Worm (Caenorhabditis elegans) whole organism, L1 larva: ENCODE data around the gene B0336.13.

ENCODE experiments used
- blmp-1 ChIP-seq: fragments of 150-350 bp; optimal IDR thresholded peaks from 2 replicates; lab custom pipeline; 2014; ENCODE audit warnings: missing biosample characterization, missing genetic modification characterization
- ceh-82 ChIP-seq, 3 experiments: fragments of 150-350 bp in 1 of 3; sonication (generic microtip) in 2 of 3; optimal IDR thresholded peaks; 2 replicates each; lab custom pipeline; 2014 to 2017; ENCODE audit warnings: missing biosample characterization in 3 of 3, missing genetic modification characterization in 3 of 3
- ces-1 ChIP-seq: fragments of 150-350 bp; optimal IDR thresholded peaks from 2 replicates; lab custom pipeline; 2014; ENCODE audit warnings: missing biosample characterization, missing genetic modification reagents, missing genetic modification characterization
- efl-1 ChIP-seq, 4 experiments: fragments of 150-350 bp; optimal IDR thresholded peaks in 3 of 4; peaks in 1 of 4; 1 replicate in 1 of 4; 2 replicates in 3 of 4; lab custom pipeline; 2014; ENCODE audit warnings: missing biosample characterization in 2 of 4, missing genetic modification characterization in 2 of 4, missing genetic modification reagents in 2 of 4
- fos-1 ChIP-seq: fragments of 150-350 bp; optimal IDR thresholded peaks from 2 replicates; lab custom pipeline; 2014; ENCODE audit warnings: missing biosample characterization, missing genetic modification characterization
- lin-15B ChIP-seq: fragments of 150-350 bp; sonication (generic microtip); optimal IDR thresholded peaks from 3 replicates; lab custom pipeline; 2014; ENCODE audit warnings: missing biosample characterization, missing genetic modification characterization
- mab-9 ChIP-seq: fragments of 200-800 bp; sonication (Bioruptor generic); IDR thresholded peaks from 2 replicates; pipeline ENCODE4 v1.3.6; 2022; ENCODE audit warnings: missing genetic modification reagents, missing genetic modification characterization, missing compliant biosample characterization
- nhr-11 ChIP-seq: fragments of 150-350 bp; optimal IDR thresholded peaks from 2 replicates; lab custom pipeline; 2014; ENCODE audit warnings: missing biosample characterization, missing genetic modification characterization
- nhr-237 ChIP-seq: fragments of 150-350 bp; optimal IDR thresholded peaks from 2 replicates; lab custom pipeline; 2014; ENCODE audit warnings: missing biosample characterization, missing genetic modification characterization
- snpc-4 ChIP-seq: fragments of 150-350 bp; optimal IDR thresholded peaks from 2 replicates; lab custom pipeline; 2014; ENCODE audit warnings: missing biosample characterization, missing genetic modification characterization
- sox-4 ChIP-seq: sonication (generic microtip); optimal IDR thresholded peaks from 2 replicates; lab custom pipeline; 2016; ENCODE audit warnings: missing genetic modification characterization, missing compliant biosample characterization
- zag-1 ChIP-seq: fragments of 150-350 bp; optimal IDR thresholded peaks from 2 replicates; lab custom pipeline; 2014; ENCODE audit warnings: missing biosample characterization, missing genetic modification characterization

DNA sequence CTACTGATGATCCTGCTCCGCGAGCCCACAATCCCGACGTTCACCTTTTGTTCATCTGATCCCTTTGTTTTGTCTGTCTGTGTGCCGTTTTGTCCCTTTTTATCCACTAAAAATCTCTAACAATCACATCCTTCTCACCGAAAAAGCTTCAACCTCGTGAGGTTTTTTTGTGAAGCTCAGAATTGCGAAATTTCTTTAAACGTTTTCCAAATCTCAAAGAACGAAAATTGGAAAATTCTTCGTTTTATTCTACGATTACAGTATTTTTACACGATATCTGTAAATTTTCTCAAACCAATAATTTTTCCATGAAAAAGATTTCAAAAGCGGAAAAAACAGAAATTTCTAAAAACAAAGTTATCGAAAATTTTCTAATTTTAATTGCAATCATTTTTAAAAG, 19.6 kb upstream of the B0336.13 start:
- TF ChIP-seq sox-4 (tag; lab: Kevin White, UChicago): no peak
- no peak for TF ChIP-seq ceh-82 (tag; optimal IDR thresholded peaks at IDR 0.05; lab: Kevin White, UChicago)
- TF ChIP-seq lin-15B (tag; lab: Kevin White, UChicago): no peak
- TF ChIP-seq mab-9 (GFP tag; lab: Robert Waterston, UW): no peak
- TF ChIP-seq efl-1 (optimal IDR thresholded peaks at IDR 0.05; lab: Kevin White, UChicago): no peak
- no peak for TF ChIP-seq efl-1 (GFP tag; optimal IDR thresholded peaks at IDR 0.05 in 1 of 2; lab: Kevin White, UChicago)
- no peak for TF ChIP-seq nhr-11 (tag; lab: Kevin White, UChicago)
- TF ChIP-seq snpc-4 (tag; lab: Kevin White, UChicago): no peak
- no peak for TF ChIP-seq fos-1 (tag; lab: Kevin White, UChicago)
- TF ChIP-seq nhr-237 (tag; lab: Kevin White, UChicago): no peak
- no peak for TF ChIP-seq ces-1 (GFP tag; lab: Kevin White, UChicago)
- no peak for TF ChIP-seq zag-1 (tag; lab: Kevin White, UChicago)
- no peak for TF ChIP-seq blmp-1 (tag; lab: Kevin White, UChicago)
